Fruit fly (Drosophila melanogaster) whole organism, wandering third instar larva: ENCODE data around the gene TwdlZ.

ENCODE experiments used
- Dfd ChIP-seq: fragments of >200 bp; optimal IDR thresholded peaks from 2 replicates; lab custom pipeline; 2017; ENCODE audit warnings: missing biosample characterization, missing genetic modification characterization
- Dif ChIP-seq: fragments of 200-275, 200-300 bp; sonication (Bioruptor generic); optimal IDR thresholded peaks from 2 replicates; lab custom pipeline; 2018; ENCODE audit warnings: missing biosample characterization, missing genetic modification characterization; ENCODE audit not compliant: partially characterized antibody
- Jra ChIP-seq: sonication (Bioruptor generic); optimal IDR thresholded peaks from 2 replicates; lab custom pipeline; 2016; ENCODE audit warnings: missing biosample characterization, missing genetic modification characterization
- Mio ChIP-seq: sonication (Bioruptor generic); optimal IDR thresholded peaks from 2 replicates; lab custom pipeline; 2016; ENCODE audit warnings: missing biosample characterization, missing genetic modification characterization
- Rel ChIP-seq, 2 experiments: fragments of 200-800 bp; sonication (Bioruptor generic) in 1 of 2; optimal IDR thresholded peaks; 2 replicates in 1 of 2; 3 replicates in 1 of 2; lab custom pipeline; 2016 to 2019; ENCODE audit warnings: mild to moderate bottlenecking in 2 of 2, missing biosample characterization in 2 of 2, missing genetic modification characterization in 2 of 2, moderate library complexity in 1 of 2
- Sp1 ChIP-seq: fragments of 200-800 bp; sonication (Bioruptor generic); optimal IDR thresholded peaks from 3 replicates; lab custom pipeline; 2019; ENCODE audit warnings: missing biosample characterization, mild to moderate bottlenecking, missing genetic modification characterization, moderate library complexity
- dmrt93B ChIP-seq: fragments of 200-800 bp; sonication (Bioruptor generic); optimal IDR thresholded peaks from 2 replicates; lab custom pipeline; 2018; ENCODE audit warnings: missing biosample characterization, mild to moderate bottlenecking, missing genetic modification characterization
- sage ChIP-seq: fragments of 200-800 bp; sonication (Bioruptor generic); optimal IDR thresholded peaks from 2 replicates; lab custom pipeline; 2016; ENCODE audit warnings: missing biosample characterization, mild to moderate bottlenecking, missing genetic modification characterization
- usp ChIP-seq: fragments of >200 bp; optimal IDR thresholded peaks from 2 replicates; lab custom pipeline; 2017; ENCODE audit warnings: missing biosample characterization, missing genetic modification characterization

DNA sequence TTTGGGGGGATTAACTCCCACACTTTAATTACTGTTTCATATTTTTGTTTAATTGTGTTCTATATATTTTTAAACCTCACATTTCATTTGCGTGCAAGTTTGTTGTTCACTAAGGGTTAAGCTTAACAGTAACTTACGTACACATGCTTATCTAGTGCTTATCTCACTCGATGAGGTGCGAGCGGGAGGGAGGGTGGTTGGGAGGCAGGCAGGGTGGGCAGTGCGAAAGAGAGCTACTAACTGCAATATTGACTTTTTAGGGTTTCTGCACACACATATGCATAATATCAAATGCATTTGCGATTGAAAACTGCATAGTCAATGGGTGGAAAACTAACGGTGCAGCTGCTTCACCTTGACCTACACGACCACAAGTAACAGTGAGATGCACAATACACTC is 43.5 kb upstream of the TwdlZ start:
- TF ChIP-seq sage (no peak), usp (GFP tag; lab: Kevin White, UChicago) (no peak), dmrt93B (GFP tag; lab: Kevin White, UChicago) (no peak), Jra (GFP tag; lab: Kevin White, UChicago) (no peak), Dfd (no peak), Dif (GFP tag; lab: Kevin White, UChicago) (no peak), Sp1 (GFP tag; lab: Kevin White, UChicago) (no peak), Mio (no peak), Rel (GFP tag; optimal IDR thresholded peaks at IDR 0.05; lab: Kevin White, UChicago) (no peak), Rel (tag; optimal IDR thresholded peaks at IDR 0.05; lab: Kevin White, UChicago) (no peak)
